Worm (Caenorhabditis elegans) whole organism, young adult: ENCODE results near the gene Y25C1A.6.

Experiments used
- B0019.2 ChIP-seq: fragments of 200-800 bp; sonication (Bioruptor generic); conservative IDR thresholded peaks from 2 replicates; pipeline ENCODE4 v1.3.6; 2022; ENCODE audit warnings: missing genetic modification reagents, missing genetic modification characterization, missing compliant biosample characterization
- C06A6.2 ChIP-seq: fragments of 200-800 bp; sonication (Bioruptor generic); conservative IDR thresholded peaks from 2 replicates; pipeline ENCODE4 v1.3.6; 2022; ENCODE audit warnings: missing genetic modification characterization, missing compliant biosample characterization
- D2030.7 ChIP-seq: fragments of 200-800 bp; sonication (Bioruptor generic); IDR thresholded peaks from 2 replicates; pipeline ENCODE4 v1.3.6; 2022; ENCODE audit warnings: missing genetic modification reagents, missing genetic modification characterization, missing compliant biosample characterization
- F22D6.2 ChIP-seq: sonication (generic microtip); optimal IDR thresholded peaks from 2 replicates; lab custom pipeline; 2016; ENCODE audit warnings: mild to moderate bottlenecking, missing genetic modification characterization, missing compliant biosample characterization
- F33H1.4 ChIP-seq: fragments of 200-800 bp; sonication (Bioruptor generic); IDR thresholded peaks from 2 replicates; pipeline ENCODE4 v1.3.6; 2022; ENCODE audit warnings: missing genetic modification reagents, missing genetic modification characterization, missing compliant biosample characterization
- F37B4.10 ChIP-seq: fragments of 200-800 bp; sonication (Bioruptor generic); IDR thresholded peaks from 2 replicates; pipeline ENCODE4 v1.3.6; 2022; ENCODE audit warnings: missing genetic modification characterization, missing compliant biosample characterization
- F49E8.2 ChIP-seq: sonication (generic microtip); optimal IDR thresholded peaks from 3 replicates; lab custom pipeline; 2017; ENCODE audit warnings: missing genetic modification characterization, mild to moderate bottlenecking, missing compliant biosample characterization, antibody characterized with exemption, moderate library complexity; ENCODE audit not compliant: insufficient read depth
- Y56A3A.18 ChIP-seq: fragments of 200-800 bp; sonication (Bioruptor generic); IDR thresholded peaks from 2 replicates; pipeline ENCODE4 v1.3.6; 2022; ENCODE audit warnings: missing genetic modification reagents, missing genetic modification characterization, missing compliant biosample characterization
- Y67H2A.10 ChIP-seq: fragments of 200-800 bp; sonication (Bioruptor generic); conservative IDR thresholded peaks from 2 replicates; pipeline ENCODE4 v1.3.6; 2022; ENCODE audit warnings: missing genetic modification reagents, missing genetic modification characterization, missing compliant biosample characterization
- akir-1 ChIP-seq: fragments of 200-800 bp; sonication (Bioruptor generic); optimal IDR thresholded peaks from 2 replicates; lab custom pipeline; 2018; ENCODE audit warnings: mild to moderate bottlenecking, missing genetic modification characterization, moderate library complexity, missing compliant biosample characterization
- ama-1 ChIP-seq, 3 experiments: fragments of 150-350 bp in 1 of 3; sonication (generic microtip) in 2 of 3; optimal IDR thresholded peaks; 2 replicates each; lab custom pipeline; 2014 to 2018; ENCODE audit warnings: missing biosample characterization in 2 of 3, missing genetic modification characterization in 2 of 3, missing genetic modification reagents in 2 of 3
- aptf-2 ChIP-seq: fragments of 200-800 bp; sonication (Bioruptor generic); conservative IDR thresholded peaks from 2 replicates; pipeline ENCODE4 v1.3.6; 2022; ENCODE audit warnings: missing genetic modification reagents, missing genetic modification characterization, missing compliant biosample characterization
- bed-1 ChIP-seq: fragments of 200-800 bp; sonication (Bioruptor generic); IDR thresholded peaks from 2 replicates; pipeline ENCODE4 v1.3.6; 2022; ENCODE audit warnings: missing genetic modification reagents, missing genetic modification characterization, missing compliant biosample characterization
- ccch-3 ChIP-seq: fragments of 200-800 bp; sonication (Bioruptor generic); optimal IDR thresholded peaks from 2 replicates; lab custom pipeline; 2018; ENCODE audit warnings: mild to moderate bottlenecking, missing genetic modification characterization, missing compliant biosample characterization
- ceh-91 ChIP-seq: fragments of 200-800 bp; sonication (Bioruptor generic); IDR thresholded peaks from 2 replicates; pipeline ENCODE4 v1.3.6; 2022; ENCODE audit warnings: missing genetic modification reagents, missing genetic modification characterization, missing compliant biosample characterization
- chd-7 ChIP-seq: sonication (generic microtip); optimal IDR thresholded peaks from 2 replicates; lab custom pipeline; 2016; ENCODE audit warnings: mild to moderate bottlenecking, missing genetic modification characterization, moderate library complexity, missing compliant biosample characterization
- die-1 ChIP-seq: sonication (generic microtip); optimal IDR thresholded peaks from 2 replicates; lab custom pipeline; 2016; ENCODE audit warnings: missing genotype, mild to moderate bottlenecking, missing genetic modification characterization, missing compliant biosample characterization
- dpff-1 ChIP-seq: sonication (generic microtip); optimal IDR thresholded peaks from 2 replicates; lab custom pipeline; 2017; ENCODE audit warnings: mild to moderate bottlenecking, missing genetic modification characterization, missing compliant biosample characterization
- dpl-1 ChIP-seq: fragments of 150-350 bp; optimal IDR thresholded peaks from 2 replicates; lab custom pipeline; 2014; ENCODE audit warnings: missing biosample characterization, missing genetic modification reagents, missing genetic modification characterization
- efl-1 ChIP-seq: fragments of 150-350 bp; optimal IDR thresholded peaks from 2 replicates; lab custom pipeline; 2014; ENCODE audit warnings: missing biosample characterization, missing genetic modification reagents, missing genetic modification characterization
- egl-18 ChIP-seq: fragments of 200-800 bp; sonication (Bioruptor generic); IDR thresholded peaks from 2 replicates; pipeline ENCODE4 v1.3.6; 2022; ENCODE audit warnings: missing genetic modification reagents, missing genetic modification characterization, missing compliant biosample characterization
- egrh-3 ChIP-seq: fragments of 200-800 bp; sonication (Bioruptor generic); IDR thresholded peaks from 2 replicates; pipeline ENCODE4 v1.3.6; 2022; ENCODE audit warnings: missing genetic modification reagents, missing genetic modification characterization, missing compliant biosample characterization
- hlh-26 ChIP-seq: fragments of 200-800 bp; sonication (Bioruptor generic); conservative IDR thresholded peaks from 2 replicates; pipeline ENCODE4 v1.3.6; 2022; ENCODE audit warnings: missing genetic modification reagents, missing genetic modification characterization, missing compliant biosample characterization
- hmg-20 ChIP-seq: fragments of 200-800 bp; sonication (Bioruptor generic); IDR thresholded peaks from 2 replicates; pipeline ENCODE4 v1.3.6; 2022; ENCODE audit warnings: missing genetic modification reagents, missing genetic modification characterization, missing compliant biosample characterization
- let-526 ChIP-seq: fragments of 200-800 bp; sonication (Bioruptor generic); IDR thresholded peaks from 2 replicates; pipeline ENCODE4 v1.3.6; 2022; ENCODE audit warnings: missing genetic modification reagents, missing genetic modification characterization, missing compliant biosample characterization
- lin-40 ChIP-seq: sonication (generic microtip); optimal IDR thresholded peaks from 2 replicates; lab custom pipeline; 2016; ENCODE audit warnings: missing genetic modification characterization, mild to moderate bottlenecking, missing compliant biosample characterization, missing genotype, missing genetic modification reagents
- madf-8 ChIP-seq: fragments of 200-800 bp; sonication (Bioruptor generic); conservative IDR thresholded peaks from 2 replicates; pipeline ENCODE4 v1.3.6; 2022; ENCODE audit warnings: missing genetic modification reagents, missing genetic modification characterization, missing compliant biosample characterization
- mcd-1 ChIP-seq: fragments of 200-800 bp; sonication (Bioruptor generic); IDR thresholded peaks from 2 replicates; pipeline ENCODE4 v1.3.6; 2022; ENCODE audit warnings: missing genetic modification reagents, missing genetic modification characterization, missing compliant biosample characterization
- mes-4 ChIP-seq: sonication (generic microtip); optimal IDR thresholded peaks from 2 replicates; lab custom pipeline; 2016; ENCODE audit warnings: missing genotype, missing genetic modification characterization, missing compliant biosample characterization
- nfya-1 ChIP-seq: sonication (generic microtip); optimal IDR thresholded peaks from 2 replicates; lab custom pipeline; 2017; ENCODE audit warnings: antibody characterized with exemption, missing compliant biosample characterization, missing genetic modification characterization, borderline replicate concordance; ENCODE audit not compliant: insufficient read depth
- nfya-2 ChIP-seq: fragments of 200-800 bp; sonication (Bioruptor generic); IDR thresholded peaks from 2 replicates; pipeline ENCODE4 v1.3.6; 2022; ENCODE audit warnings: missing genetic modification reagents, missing genetic modification characterization, missing compliant biosample characterization
- nhr-120 ChIP-seq: fragments of 200-800 bp; sonication (Bioruptor generic); IDR thresholded peaks from 2 replicates; pipeline ENCODE4 v1.3.6; 2022; ENCODE audit warnings: missing genetic modification characterization, missing compliant biosample characterization
- pha-4 ChIP-seq: fragments of 150-350 bp; sonication (generic microtip); optimal IDR thresholded peaks from 2 replicates; lab custom pipeline; 2014; ENCODE audit warnings: missing biosample characterization, missing genetic modification reagents, missing genetic modification characterization
- rcor-1 ChIP-seq: fragments of 200-800 bp; sonication (Bioruptor generic); IDR thresholded peaks from 2 replicates; pipeline ENCODE4 v1.3.6; 2022; ENCODE audit warnings: missing genetic modification reagents, missing genetic modification characterization, missing compliant biosample characterization
- rpc-1 ChIP-seq, 2 experiments: fragments of 150-350 bp in 1 of 2; sonication (generic microtip) in 1 of 2; optimal IDR thresholded peaks; 2 replicates each; lab custom pipeline; 2014 to 2018; ENCODE audit warnings: missing biosample characterization in 1 of 2, missing genetic modification characterization in 1 of 2, missing genetic modification reagents in 1 of 2, missing genotype in 1 of 2
- snpc-1.1 ChIP-seq: sonication (generic microtip); optimal IDR thresholded peaks from 2 replicates; lab custom pipeline; 2017; ENCODE audit warnings: missing genetic modification characterization, mild to moderate bottlenecking, missing compliant biosample characterization, antibody characterized with exemption, moderate library complexity, missing genotype, missing genetic modification reagents; ENCODE audit not compliant: insufficient read depth
- snpc-3.4 ChIP-seq: sonication (generic microtip); optimal IDR thresholded peaks from 2 replicates; lab custom pipeline; 2017; ENCODE audit warnings: missing genetic modification characterization, mild to moderate bottlenecking, missing compliant biosample characterization, antibody characterized with exemption, moderate library complexity, missing genotype, missing genetic modification reagents
- somi-1 ChIP-seq: fragments of 200-800 bp; sonication (Bioruptor generic); optimal IDR thresholded peaks from 2 replicates; lab custom pipeline; 2018; ENCODE audit warnings: mild to moderate bottlenecking, missing genetic modification characterization, missing compliant biosample characterization
- unc-130 ChIP-seq: sonication (generic microtip); optimal IDR thresholded peaks from 2 replicates; lab custom pipeline; 2016; ENCODE audit warnings: missing genetic modification reagents, missing genetic modification characterization, missing compliant biosample characterization
- zfh-2 ChIP-seq: fragments of 200-800 bp; sonication (Bioruptor generic); conservative IDR thresholded peaks from 2 replicates; pipeline ENCODE4 v1.3.6; 2022; ENCODE audit warnings: missing genetic modification reagents, missing genetic modification characterization, missing compliant biosample characterization
- zim-3 ChIP-seq: sonication (generic microtip); optimal IDR thresholded peaks from 2 replicates; lab custom pipeline; 2017; ENCODE audit warnings: mild to moderate bottlenecking, missing genetic modification characterization, moderate library complexity, missing compliant biosample characterization
- ztf-18 ChIP-seq: sonication (generic microtip); optimal IDR thresholded peaks from 2 replicates; lab custom pipeline; 2016; ENCODE audit warnings: missing genotype, mild to moderate bottlenecking, missing genetic modification characterization, missing compliant biosample characterization
- ztf-26 ChIP-seq: sonication (generic microtip); optimal IDR thresholded peaks from 2 replicates; lab custom pipeline; 2017; ENCODE audit warnings: missing genetic modification characterization, missing compliant biosample characterization

Y25C1A.6 gene

ce11 chrII:3056266-3056872, 4.5 kb upstream of the Y25C1A.6 start, which contains the start of gene lin-8 (continued):
- TF ChIP-seq dpl-1 (no peak), snpc-3.4 (tag; lab: Kevin White, UChicago) (peak; percentile 40), ama-1 (optimal IDR thresholded peaks at IDR 0.05; lab: Kevin White, UChicago) (no peak), ama-1 (GFP tag; optimal IDR thresholded peaks at IDR 0.05; lab: Kevin White, UChicago) (no peak), somi-1 (GFP tag; lab: Kevin White, UChicago) (no peak), nfya-2 (GFP tag; lab: Robert Waterston, UW) (no peak), nhr-120 (GFP tag; lab: Robert Waterston, UW) (no peak), F37B4.10 (GFP tag; lab: Robert Waterston, UW) (no peak), ceh-91 (peak; percentile 75)

ce11 chrII:3061605-3062004, 723 bp downstream of the Y25C1A.6 start:
- TF ChIP-seq akir-1 (GFP tag; lab: Kevin White, UChicago) (no peak), zfh-2 (GFP tag; lab: Robert Waterston, UW) (peak; percentile 63)

ce11 chrII:3062222-3062621, 1.3 kb downstream of the Y25C1A.6 start:
- TF ChIP-seq mes-4 (tag; lab: Kevin White, UChicago) (no peak), lin-40 (peak; percentile 48), zim-3 (tag; lab: Kevin White, UChicago) (no peak), chd-7 (no peak), dpl-1 (peak; percentile 4), pha-4 (tag; lab: Kevin White, UChicago) (no peak), hlh-26 (GFP tag; lab: Robert Waterston, UW) (no peak), F37B4.10 (GFP tag; lab: Robert Waterston, UW) (no peak), bed-1 (GFP tag; lab: Robert Waterston, UW) (no peak), rpc-1 (optimal IDR thresholded peaks at IDR 0.05; lab: Kevin White, UChicago) (peak; percentile 82), rpc-1 (tag; optimal IDR thresholded peaks at IDR 0.05; lab: Kevin White, UChicago) (peak; percentile 84), snpc-1.1 (tag; lab: Kevin White, UChicago) (peak; percentile 48), aptf-2 (GFP tag; lab: Robert Waterston, UW) (no peak), efl-1 (GFP tag; lab: Kevin White, UChicago) (no peak), F22D6.2 (tag; lab: Kevin White, UChicago) (no peak), F33H1.4 (GFP tag; lab: Robert Waterston, UW) (peak; percentile 56), dpff-1 (no peak), let-526 (GFP tag; lab: Robert Waterston, UW) (0 out of 2 replicates have a peak, but pooled peaks have one; percentile 20), unc-130 (GFP tag; lab: Kevin White, UChicago) (peak; percentile 65), ztf-18 (peak; percentile 52), die-1 (tag; lab: Kevin White, UChicago) (peak; percentile 8), Y67H2A.10 (no peak), zfh-2 (GFP tag; lab: Robert Waterston, UW) (no peak), egrh-3 (GFP tag; lab: Robert Waterston, UW) (0 out of 2 replicates have a peak, but pooled peaks have one; percentile 5), madf-8 (GFP tag; lab: Robert Waterston, UW) (peak; percentile 42), F49E8.2 (tag; lab: Kevin White, UChicago) (peak; percentile 18), rcor-1 (GFP tag; lab: Robert Waterston, UW) (peak; percentile 56; the same call in 1 of the 2 replicates), mcd-1 (GFP tag; lab: Robert Waterston, UW) (peak; percentile 54), C06A6.2 (no peak), Y56A3A.18 (GFP tag; lab: Robert Waterston, UW) (no peak), D2030.7 (peak; percentile 78), B0019.2 (no peak), ztf-26 (peak; percentile 47), ccch-3 (no peak), egl-18 (no peak), hmg-20 (peak; percentile 69; the same call in 1 of the 2 replicates), nfya-1 (no peak)
